Fruit fly (Drosophila melanogaster) whole organism, prepupa: Measurements from ENCODE around the gene wek.
"Not testable (repeated sequence)": the region's sequence is repeated elsewhere in the genome, so short reads cannot be mapped to it uniquely, and the experiment has no call there.

Experiments
- CG11902 ChIP-seq: fragments of 200-800 bp; sonication (Bioruptor generic); optimal IDR thresholded peaks from 3 replicates; lab custom pipeline; 2016; ENCODE audit warnings: missing biosample characterization, missing genetic modification characterization
- CG15336 ChIP-seq: fragments of 200-800 bp; sonication (Bioruptor generic); IDR thresholded peaks from 2 replicates; pipeline ENCODE4 v1.3.6; 2022; ENCODE audit warnings: missing biosample characterization, missing genetic modification characterization
- CG3032 ChIP-seq: fragments of 200-800 bp; optimal IDR thresholded peaks from 2 replicates; lab custom pipeline; 2019; ENCODE audit warnings: missing biosample characterization, mild to moderate bottlenecking, missing genetic modification characterization, moderate library complexity
- CG32006 ChIP-seq: fragments of 200-800 bp; sonication (Bioruptor generic); optimal IDR thresholded peaks from 3 replicates; lab custom pipeline; 2017; ENCODE audit warnings: missing biosample characterization, mild to moderate bottlenecking, missing genetic modification characterization
- CG3919 ChIP-seq: fragments of 200-800 bp; sonication (Bioruptor generic); optimal IDR thresholded peaks from 3 replicates; lab custom pipeline; 2016; ENCODE audit warnings: missing biosample characterization, missing genetic modification characterization
- CG4318 ChIP-seq: fragments of 200-800 bp; sonication (Bioruptor generic); optimal IDR thresholded peaks from 3 replicates; lab custom pipeline; 2017; ENCODE audit warnings: missing biosample characterization, mild to moderate bottlenecking, missing genetic modification characterization
- CG6163 ChIP-seq: fragments of 200-800 bp; sonication (Bioruptor generic); IDR thresholded peaks from 3 replicates; pipeline ENCODE4 v1.3.6; 2022; ENCODE audit warnings: missing biosample characterization, missing genetic modification characterization
- CG6792 ChIP-seq: fragments of 200-800 bp; sonication (Bioruptor generic); optimal IDR thresholded peaks from 3 replicates; lab custom pipeline; 2016; ENCODE audit warnings: missing biosample characterization, missing genetic modification characterization
- CG6808 ChIP-seq: fragments of 200-800 bp; sonication (Bioruptor generic); optimal IDR thresholded peaks from 3 replicates; lab custom pipeline; 2017; ENCODE audit warnings: missing biosample characterization, missing genetic modification characterization, mild to moderate bottlenecking, moderate library complexity, missing genetic modification reagents
- CG6854 ChIP-seq: fragments of 200-800 bp; sonication (Bioruptor generic); optimal IDR thresholded peaks from 2 replicates; lab custom pipeline; 2017; ENCODE audit warnings: missing biosample characterization, mild to moderate bottlenecking, missing genetic modification characterization
- CG7368 ChIP-seq: fragments of 200-800 bp; sonication (Bioruptor generic); optimal IDR thresholded peaks from 3 replicates; lab custom pipeline; 2016; ENCODE audit warnings: missing biosample characterization, missing genetic modification characterization
- CG8119 ChIP-seq: fragments of 200-800 bp; sonication (Bioruptor generic); IDR thresholded peaks from 3 replicates; pipeline ENCODE4 v1.3.6; 2022; ENCODE audit warnings: missing biosample characterization, missing genetic modification characterization
- Ets21C ChIP-seq: fragments of 200-800 bp; sonication (Bioruptor generic); optimal IDR thresholded peaks from 3 replicates; lab custom pipeline; 2016; ENCODE audit warnings: missing biosample characterization, missing genetic modification characterization
- Gug ChIP-seq: fragments of 200-800 bp; sonication (Bioruptor generic); IDR thresholded peaks from 2 replicates; pipeline ENCODE4 v1.3.6; 2022; ENCODE audit warnings: missing biosample characterization, missing genetic modification characterization
- Hr38 ChIP-seq: sonication (Bioruptor generic); optimal IDR thresholded peaks from 2 replicates; lab custom pipeline; 2016; ENCODE audit warnings: missing biosample characterization, missing genetic modification characterization
- Hr39 ChIP-seq: fragments of 200-800 bp; sonication (Bioruptor generic); optimal IDR thresholded peaks from 2 replicates; lab custom pipeline; 2016; ENCODE audit warnings: missing biosample characterization, missing genetic modification characterization
- Met ChIP-seq: fragments of 200-800 bp; sonication (Bioruptor generic); optimal IDR thresholded peaks from 3 replicates; lab custom pipeline; 2016; ENCODE audit warnings: missing biosample characterization, missing genetic modification characterization
- Smox ChIP-seq: fragments of 200-800 bp; sonication (Bioruptor generic); optimal IDR thresholded peaks from 3 replicates; lab custom pipeline; 2016; ENCODE audit warnings: missing biosample characterization, missing genetic modification characterization
- Sox15 ChIP-seq: fragments of 200-800 bp; sonication (Bioruptor generic); optimal IDR thresholded peaks from 3 replicates; lab custom pipeline; 2016; ENCODE audit warnings: missing biosample characterization, missing genetic modification characterization
- achi ChIP-seq: fragments of 200-800 bp; sonication (Bioruptor generic); optimal IDR thresholded peaks from 3 replicates; lab custom pipeline; 2016; ENCODE audit warnings: missing biosample characterization, missing genetic modification characterization
- dsx ChIP-seq: fragments of 200-800 bp; optimal IDR thresholded peaks from 3 replicates; lab custom pipeline; 2019; ENCODE audit warnings: missing biosample characterization, mild to moderate bottlenecking, missing genetic modification characterization, moderate library complexity; ENCODE audit not compliant: poor library complexity, severe bottlenecking
- fd85E ChIP-seq: fragments of 200-800 bp; sonication (Bioruptor generic); optimal IDR thresholded peaks from 3 replicates; lab custom pipeline; 2016; ENCODE audit warnings: missing biosample characterization, missing genetic modification characterization
- net ChIP-seq: fragments of 200-800 bp; sonication (Bioruptor generic); optimal IDR thresholded peaks from 3 replicates; lab custom pipeline; 2016; ENCODE audit warnings: missing biosample characterization, missing genetic modification characterization
- salr ChIP-seq, 2 experiments: fragments of 200-800 bp; sonication (Bioruptor generic); optimal IDR thresholded peaks; 3 replicates each; lab custom pipeline; 2016 to 2018; ENCODE audit warnings: missing biosample characterization in 2 of 2, missing genetic modification characterization in 2 of 2, mild to moderate bottlenecking in 1 of 2
- ss ChIP-seq, 2 experiments: fragments of 200-800 bp; sonication (Bioruptor generic); optimal IDR thresholded peaks; 2 replicates in 1 of 2; 3 replicates in 1 of 2; lab custom pipeline; 2017 to 2018; ENCODE audit warnings: mild to moderate bottlenecking in 2 of 2, missing biosample characterization in 2 of 2, missing genetic modification characterization in 2 of 2, moderate library complexity in 1 of 2
- topi ChIP-seq: fragments of 200-800 bp; sonication (Bioruptor generic); optimal IDR thresholded peaks from 3 replicates; lab custom pipeline; 2016; ENCODE audit warnings: missing biosample characterization, missing genetic modification characterization

Gene wek

dm6 chr2L:15741418-15741817 is 26.7 kb downstream of the wek start:
- TF ChIP-seq CG6854 (GFP tag; lab: Kevin White, UChicago) (no peak), CG6792 (GFP tag; lab: Kevin White, UChicago) (no peak), CG15336 (GFP tag; lab: Robert Waterston, UW) (no peak), CG6808 (GFP tag; lab: Kevin White, UChicago) (no peak), salr (GFP tag; optimal IDR thresholded peaks at IDR 0.05; lab: Kevin White, UChicago) (no peak), CG8119 (GFP tag; lab: Robert Waterston, UW) (no peak), CG6163 (GFP tag; lab: Robert Waterston, UW) (no peak), topi (GFP tag; lab: Kevin White, UChicago) (no peak)

dm6 chr2L:15740918-15741317 is 27.2 kb downstream of the wek start:
- TF ChIP-seq ss (GFP tag; optimal IDR thresholded peaks at IDR 0.05; lab: Kevin White, UChicago) (no peak), Smox (GFP tag; lab: Kevin White, UChicago) (no peak), dsx (GFP tag; lab: Kevin White, UChicago) (no peak), achi (GFP tag; lab: Kevin White, UChicago) (no peak), Hr38 (GFP tag; lab: Kevin White, UChicago) (no peak)

- no peak for TF ChIP-seq CG11902 (GFP tag; lab: Kevin White, UChicago)
- no peak for TF ChIP-seq Sox15 (GFP tag; lab: Kevin White, UChicago)
Observed at dm6 chr2L:15735918-15736317, 32.2 kb downstream of the wek start.

- TF ChIP-seq CG32006 (GFP tag; lab: Kevin White, UChicago) (no peak), Ets21C (GFP tag; lab: Kevin White, UChicago) (no peak), fd85E (GFP tag; lab: Kevin White, UChicago) (no peak), salr (GFP tag; optimal IDR thresholded peaks at IDR 0.05; lab: Kevin White, UChicago) (no peak), ss (GFP tag; optimal IDR thresholded peaks at IDR 0.05; lab: Kevin White, UChicago) (no peak), CG6854 (GFP tag; lab: Kevin White, UChicago) (no peak), CG4318 (GFP tag; lab: Kevin White, UChicago) (no peak), Gug (GFP tag; lab: Robert Waterston, UW) (no peak), CG3032 (tag; lab: Kevin White, UChicago) (no peak), net (GFP tag; lab: Kevin White, UChicago) (no peak), Hr39 (no peak)
Observed at dm6 chr2L:15731687-15732086, 36.5 kb downstream of the wek start.

dm6 chr2L:15718172-15718571 is 50.0 kb downstream of the wek start, which contains the start of gene stol:
Gene stol (minus strand): TSS chr2L:15718272.
- not testable (repeated sequence) for TF ChIP-seq CG7368 (GFP tag; lab: Kevin White, UChicago); Met (GFP tag; lab: Kevin White, UChicago); CG3919
